Fruit fly (Drosophila melanogaster): ENCODE data around the gene CG3982.

The CG3982 gene

dm6 chr3L:9455819-9456388 lies 38.7 kb upstream of the CG3982 start, which contains the start of the genes phol and CG3552 (continued):
- TF ChIP-seq CG5245 (GFP tag; optimal IDR thresholded peaks at IDR 0.05) = peak; percentile 98
- no peak for TF ChIP-seq Dip3 (GFP tag; optimal IDR thresholded peaks at IDR 0.05)
- TF ChIP-seq row (GFP tag; IDR thresholded peaks at IDR 0.05) = peak; percentile 35; the same call in 1 of the 3 replicates
- no peak for TF ChIP-seq hth (optimal IDR thresholded peaks at IDR 0.05)
- no peak for TF ChIP-seq mirr (GFP tag; optimal IDR thresholded peaks at IDR 0.05)
- TF ChIP-seq CG14965 (GFP tag; optimal IDR thresholded peaks at IDR 0.05; ENCODE audit: borderline replicate concordance) = no peak
- TF ChIP-seq gro (GFP tag; optimal IDR thresholded peaks at IDR 0.05) = no peak
- peak; percentile 92 for TF ChIP-seq CG4617 (GFP tag; optimal IDR thresholded peaks at IDR 0.05; ENCODE audit: borderline replicate concordance)
- TF ChIP-seq Ssrp (tag; optimal IDR thresholded peaks at IDR 0.05) = no peak
- TF ChIP-seq Dp (GFP tag; optimal IDR thresholded peaks at IDR 0.05) = peak; percentile 48
- TF ChIP-seq CTCF (GFP tag; optimal IDR thresholded peaks at IDR 0.05) = no peak
- TF ChIP-seq ERR (GFP tag; optimal IDR thresholded peaks at IDR 0.05) = no peak
- TF ChIP-seq Ravus (GFP tag; IDR thresholded peaks at IDR 0.05) = no peak
- TF ChIP-seq fd3F (GFP tag; optimal IDR thresholded peaks at IDR 0.05) = no peak
- no peak for TF ChIP-seq chif (GFP tag; optimal IDR thresholded peaks at IDR 0.05)
- no peak for TF ChIP-seq Blimp-1 (GFP tag; optimal IDR thresholded peaks at IDR 0.05)
- no peak for TF ChIP-seq Doc2 (GFP tag; IDR thresholded peaks at IDR 0.05)
- TF ChIP-seq Fer2 (tag; optimal IDR thresholded peaks at IDR 0.05) = no peak
- no peak for TF ChIP-seq Lim3 (GFP tag; IDR thresholded peaks at IDR 0.05)
- no peak for TF ChIP-seq CG8944 (GFP tag; optimal IDR thresholded peaks at IDR 0.05)
- peak; percentile 10 for TF ChIP-seq nerfin-1 (tag; optimal IDR thresholded peaks at IDR 0.05)
- TF ChIP-seq CG12219 (GFP tag; optimal IDR thresholded peaks at IDR 0.05) = no peak
- no peak for TF ChIP-seq sqz (GFP tag; optimal IDR thresholded peaks at IDR 0.05)
- TF ChIP-seq Gug (GFP tag; IDR thresholded peaks at IDR 0.05) = no peak
- no peak for TF ChIP-seq otp (GFP tag; IDR thresholded peaks at IDR 0.05)
- TF ChIP-seq CG10147 (GFP tag; optimal IDR thresholded peaks at IDR 0.05) = no peak
- no peak for TF ChIP-seq CG7271 (tag; optimal IDR thresholded peaks at IDR 0.05)
- 0 out of 2 replicates have a peak, but pooled peaks have one; percentile 27 for TF ChIP-seq bbx (GFP tag; IDR thresholded peaks at IDR 0.05; ENCODE audit: partially characterized antibody)
- no peak for TF ChIP-seq fd102C (GFP tag; optimal IDR thresholded peaks at IDR 0.05)
- no peak for TF ChIP-seq dmrt99B (tag; optimal IDR thresholded peaks at IDR 0.05)
- peak; percentile 43 for TF ChIP-seq Nf-YC (tag; optimal IDR thresholded peaks at IDR 0.05)
- no peak for TF ChIP-seq CG11398 (GFP tag; optimal IDR thresholded peaks at IDR 0.05)
- TF ChIP-seq CG15696 (tag; optimal IDR thresholded peaks at IDR 0.05) = no peak
- TF ChIP-seq CG12744 (GFP tag; optimal IDR thresholded peaks at IDR 0.05) = no peak
- TF ChIP-seq CG17568 (GFP tag; optimal IDR thresholded peaks at IDR 0.05) = no peak
- no peak for TF ChIP-seq Lpt (GFP tag; optimal IDR thresholded peaks at IDR 0.05)
- no peak for TF ChIP-seq CG6765 (GFP tag; optimal IDR thresholded peaks at IDR 0.05)
- TF ChIP-seq Nf-YA (GFP tag; IDR thresholded peaks at IDR 0.05) = no peak
- TF ChIP-seq HLH3B (GFP tag; IDR thresholded peaks at IDR 0.05) = no peak
- TF ChIP-seq PHDP (tag; optimal IDR thresholded peaks at IDR 0.05) = peak; percentile 7
- TF ChIP-seq Atf-2 (GFP tag; optimal IDR thresholded peaks at IDR 0.05) = peak; percentile 4
- TF ChIP-seq BtbVII (GFP tag; optimal IDR thresholded peaks at IDR 0.05) = no peak
- TF ChIP-seq CG2199 (GFP tag; IDR thresholded peaks at IDR 0.05) = no peak
- TF ChIP-seq CG15011 (GFP tag; optimal IDR thresholded peaks at IDR 0.05) = no peak
- no peak for TF ChIP-seq ftz-f1 (GFP tag; optimal IDR thresholded peaks at IDR 0.05)
- TF ChIP-seq zfh2 (GFP tag; optimal IDR thresholded peaks at IDR 0.05) = no peak
- TF ChIP-seq Gsc (GFP tag; IDR thresholded peaks at IDR 0.05) = no peak
- no peak for TF ChIP-seq CG11247 (GFP tag; IDR thresholded peaks at IDR 0.05)
- no peak for TF ChIP-seq CG2202 (tag; optimal IDR thresholded peaks at IDR 0.05)
- TF ChIP-seq grau (tag; optimal IDR thresholded peaks at IDR 0.05) = no peak
- no peak for TF ChIP-seq CG13775 (GFP tag; optimal IDR thresholded peaks at IDR 0.05)
- TF ChIP-seq Dek (tag; optimal IDR thresholded peaks at IDR 0.05) = no peak

All from whole organism, embryonic.